Fruit fly (Drosophila melanogaster): ENCODE results near the gene CG1273.

DNA sequence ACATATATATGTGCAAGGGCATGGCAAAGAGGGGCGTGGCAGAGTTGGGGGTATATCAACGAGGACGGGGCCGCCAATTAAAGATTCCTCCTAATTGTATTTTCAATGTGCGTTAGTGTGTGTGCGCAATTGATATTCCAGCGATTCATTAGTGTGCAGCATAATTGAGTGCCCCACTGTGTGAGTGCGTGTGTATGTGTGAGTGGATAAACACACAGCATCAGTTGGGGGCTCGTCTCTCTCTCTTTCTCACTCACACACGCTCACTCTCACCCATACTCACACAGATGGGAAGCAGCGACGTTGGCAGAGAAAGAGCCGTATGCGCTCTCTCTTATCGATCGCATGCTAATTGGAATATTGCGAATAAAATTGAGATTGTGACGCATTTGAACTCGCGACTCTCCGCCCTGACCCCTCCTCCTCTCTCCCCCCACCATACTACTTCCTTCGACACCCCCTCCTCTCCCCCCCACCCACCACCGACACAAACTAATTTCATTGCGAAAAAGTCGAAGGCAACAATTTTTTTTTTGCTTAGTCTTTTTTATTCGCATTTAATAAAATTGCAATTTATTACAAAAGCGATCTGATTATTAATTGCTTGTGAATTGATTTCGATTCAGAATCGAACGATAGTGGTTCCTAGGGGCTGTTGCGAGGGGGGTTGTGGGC, 29.8 kb upstream of the CG1273 start:
- TF ChIP-seq Snoo (tag; optimal IDR thresholded peaks at IDR 0.05), result no peak
- no peak for TF ChIP-seq fd96Ca (GFP tag; IDR thresholded peaks at IDR 0.05)
- no peak for TF ChIP-seq CG10348 (GFP tag; IDR thresholded peaks at IDR 0.05)
- TF ChIP-seq EcR (GFP tag; optimal IDR thresholded peaks at IDR 0.05), result no peak
- no peak for TF ChIP-seq D1 (tag; optimal IDR thresholded peaks at IDR 0.05)
- TF ChIP-seq CG8159 (tag; optimal IDR thresholded peaks at IDR 0.05), result no peak
- no peak for TF ChIP-seq CG34367 (tag; optimal IDR thresholded peaks at IDR 0.05)
- no peak for TF ChIP-seq CG8301 (tag; optimal IDR thresholded peaks at IDR 0.05)
- TF ChIP-seq CG12605 (GFP tag; IDR thresholded peaks at IDR 0.05), result no peak
- TF ChIP-seq Ets98B (GFP tag; IDR thresholded peaks at IDR 0.05), result no peak
- TF ChIP-seq CG17806 (tag; optimal IDR thresholded peaks at IDR 0.05), result no peak
- TF ChIP-seq CG13204 (GFP tag; optimal IDR thresholded peaks at IDR 0.05), result no peak
- no peak for TF ChIP-seq rn (GFP tag; IDR thresholded peaks at IDR 0.05)
